Fruit fly (Drosophila melanogaster) whole organism, embryonic: ENCODE data around the gene ldbr.

Experiments used
- ATbp ChIP-seq: fragments of 200-800 bp; sonication (Bioruptor generic); optimal IDR thresholded peaks from 2 replicates; lab custom pipeline; 2017; ENCODE audit warnings: missing biosample characterization, mild to moderate bottlenecking, missing genetic modification characterization, missing genetic modification reagents
- B-H2 ChIP-seq: fragments of 200-800 bp; sonication (Bioruptor generic); optimal IDR thresholded peaks from 2 replicates; lab custom pipeline; 2018; ENCODE audit warnings: missing biosample characterization, mild to moderate bottlenecking, missing genetic modification characterization
- CG11247 ChIP-seq: fragments of 200-800 bp; sonication (Bioruptor generic); IDR thresholded peaks from 2 replicates; pipeline ENCODE4 v1.3.6; 2022; ENCODE audit warnings: missing biosample characterization, missing genetic modification characterization
- CG12104 ChIP-seq: fragments of 200-800 bp; sonication (Bioruptor generic); optimal IDR thresholded peaks from 3 replicates; lab custom pipeline; 2016; ENCODE audit warnings: missing biosample characterization, missing genetic modification characterization
- CG12391 ChIP-seq: fragments of 200-800 bp; sonication (Bioruptor generic); optimal IDR thresholded peaks from 3 replicates; lab custom pipeline; 2018; ENCODE audit warnings: missing biosample characterization, mild to moderate bottlenecking, missing genetic modification characterization, moderate library complexity
- CG12942 ChIP-seq: fragments of 200-800 bp; sonication (Bioruptor generic); optimal IDR thresholded peaks from 3 replicates; lab custom pipeline; 2016; ENCODE audit warnings: missing biosample characterization, missing genetic modification characterization
- CG13296 ChIP-seq: fragments of 200-800 bp; sonication (Bioruptor generic); optimal IDR thresholded peaks from 3 replicates; lab custom pipeline; 2018; ENCODE audit warnings: missing biosample characterization, mild to moderate bottlenecking, missing genetic modification characterization
- CG16815 ChIP-seq: fragments of 200-800 bp; sonication (Bioruptor generic); optimal IDR thresholded peaks from 3 replicates; lab custom pipeline; 2017; ENCODE audit warnings: missing biosample characterization, mild to moderate bottlenecking, missing genetic modification characterization
- CG17328 ChIP-seq: fragments of 200-800 bp; sonication (Bioruptor generic); IDR thresholded peaks from 2 replicates; pipeline ENCODE4 v1.3.6; 2022; ENCODE audit warnings: missing biosample characterization, missing genetic modification characterization
- CG18764 ChIP-seq: fragments of 200-800 bp; sonication (Bioruptor generic); optimal IDR thresholded peaks from 3 replicates; lab custom pipeline; 2016; ENCODE audit warnings: missing biosample characterization, missing genetic modification characterization
- CG2116 ChIP-seq: fragments of 200-800 bp; sonication (Bioruptor generic); optimal IDR thresholded peaks from 3 replicates; lab custom pipeline; 2018; ENCODE audit warnings: missing biosample characterization, mild to moderate bottlenecking, missing genetic modification characterization
- CG2129 ChIP-seq: fragments of 200-800 bp; sonication (Bioruptor generic); IDR thresholded peaks from 2 replicates; pipeline ENCODE4 v1.3.6; 2022; ENCODE audit warnings: missing biosample characterization, missing genetic modification characterization; ENCODE audit not compliant: partially characterized antibody
- CG2712 ChIP-seq: fragments of 200-800 bp; optimal IDR thresholded peaks from 3 replicates; lab custom pipeline; 2019; ENCODE audit warnings: missing biosample characterization, mild to moderate bottlenecking, missing genetic modification characterization, moderate library complexity
- CG30403 ChIP-seq: fragments of 200-800 bp; sonication (Bioruptor generic); optimal IDR thresholded peaks from 3 replicates; lab custom pipeline; 2016; ENCODE audit warnings: missing biosample characterization, missing genetic modification characterization
- CG3847 ChIP-seq: fragments of 200-800 bp; sonication (Bioruptor generic); IDR thresholded peaks from 2 replicates; pipeline ENCODE4 v1.3.6; 2022; ENCODE audit warnings: missing biosample characterization, missing genetic modification characterization
- CG3995 ChIP-seq: fragments of 200-800 bp; sonication (Bioruptor generic); optimal IDR thresholded peaks from 3 replicates; lab custom pipeline; 2016; ENCODE audit warnings: missing biosample characterization, missing genetic modification characterization
- CG42726 ChIP-seq: fragments of 200-800 bp; sonication (Bioruptor generic); IDR thresholded peaks from 2 replicates; pipeline ENCODE4 v1.3.6; 2022; ENCODE audit warnings: missing biosample characterization, missing genetic modification characterization; ENCODE audit not compliant: partially characterized antibody
- CG4404 ChIP-seq: fragments of 200-800 bp; sonication (Bioruptor generic); IDR thresholded peaks from 2 replicates; pipeline ENCODE4 v1.3.6; 2022; ENCODE audit warnings: missing biosample characterization, missing genetic modification characterization
- CG7556 ChIP-seq: fragments of 200-800 bp; sonication (Bioruptor generic); optimal IDR thresholded peaks from 2 replicates; lab custom pipeline; 2017; ENCODE audit warnings: missing biosample characterization, mild to moderate bottlenecking, missing genetic modification characterization
- CkIIα-i1 ChIP-seq: fragments of 200-800 bp; sonication (Bioruptor generic); IDR thresholded peaks from 2 replicates; pipeline ENCODE4 v1.3.6; 2022; ENCODE audit warnings: missing biosample characterization, missing genetic modification characterization
- Dad ChIP-seq: fragments of 200-800 bp; sonication (Bioruptor generic); optimal IDR thresholded peaks from 3 replicates; lab custom pipeline; 2016; ENCODE audit warnings: missing biosample characterization, missing genetic modification characterization
- Doc2 ChIP-seq: fragments of 200-800 bp; sonication (Bioruptor generic); IDR thresholded peaks from 2 replicates; pipeline ENCODE4 v1.3.6; 2022; ENCODE audit warnings: missing biosample characterization, missing genetic modification characterization
- Drgx ChIP-seq: fragments of 200-800 bp; sonication (Bioruptor generic); IDR thresholded peaks from 2 replicates; pipeline ENCODE4 v1.3.6; 2022; ENCODE audit warnings: missing biosample characterization, missing genetic modification characterization
- Elba2 ChIP-seq: fragments of 200-800 bp; sonication (Bioruptor generic); optimal IDR thresholded peaks from 3 replicates; lab custom pipeline; 2016; ENCODE audit warnings: missing biosample characterization, missing genetic modification characterization
- Fer2 ChIP-seq: fragments of 200-800 bp; sonication (Bioruptor generic); optimal IDR thresholded peaks from 2 replicates; lab custom pipeline; 2018; ENCODE audit warnings: missing biosample characterization, mild to moderate bottlenecking, missing genetic modification characterization, moderate library complexity
- Fer3 ChIP-seq: fragments of 200-800 bp; sonication (Bioruptor generic); optimal IDR thresholded peaks from 2 replicates; lab custom pipeline; 2018; ENCODE audit warnings: missing biosample characterization, mild to moderate bottlenecking, missing genetic modification characterization, moderate library complexity
- HLHmδ ChIP-seq: fragments of 200-800 bp; sonication (Bioruptor generic); optimal IDR thresholded peaks from 2 replicates; lab custom pipeline; 2018; ENCODE audit warnings: missing biosample characterization, mild to moderate bottlenecking, missing genetic modification characterization, moderate library complexity
- Kr ChIP-seq: fragments of 200-800 bp; sonication (Bioruptor generic); optimal IDR thresholded peaks from 2 replicates; lab custom pipeline; 2017; ENCODE audit warnings: missing biosample characterization, mild to moderate bottlenecking, missing genetic modification characterization
- Max ChIP-seq: fragments of 200-800 bp; sonication (Bioruptor generic); optimal IDR thresholded peaks from 2 replicates; lab custom pipeline; 2016; ENCODE audit warnings: missing biosample characterization, mild to moderate bottlenecking, missing genetic modification characterization
- Med ChIP-seq: fragments of 200-800 bp; sonication (Bioruptor generic); peaks from one replicate; lab custom pipeline; 2016; ENCODE audit warnings: missing biosample characterization, missing genetic modification characterization, mild to moderate bottlenecking, inconsistent platforms, moderate library complexity
- Nf-YA ChIP-seq: fragments of 200-800 bp; sonication (Bioruptor generic); IDR thresholded peaks from 2 replicates; pipeline ENCODE4 v1.3.6; 2022; ENCODE audit warnings: missing biosample characterization, missing genetic modification characterization
- Nf-YB ChIP-seq: fragments of 200-800 bp; sonication (Bioruptor generic); optimal IDR thresholded peaks from 3 replicates; lab custom pipeline; 2019; ENCODE audit warnings: missing biosample characterization, mild to moderate bottlenecking, missing genetic modification characterization, moderate library complexity
- Six4 ChIP-seq: fragments of 200-800 bp; sonication (Bioruptor generic); optimal IDR thresholded peaks from 2 replicates; lab custom pipeline; 2016; ENCODE audit warnings: missing biosample characterization, missing genetic modification characterization
- cad ChIP-seq: fragments of >200 bp; optimal IDR thresholded peaks from 2 replicates; lab custom pipeline; 2017; ENCODE audit warnings: missing biosample characterization, missing genetic modification characterization
- cas ChIP-seq: fragments of 200-800 bp; sonication (Bioruptor generic); IDR thresholded peaks from 2 replicates; pipeline ENCODE4 v1.3.6; 2022; ENCODE audit warnings: missing biosample characterization, missing genetic modification characterization
- chm ChIP-seq: fragments of 200-800 bp; sonication (Bioruptor generic); IDR thresholded peaks from 2 replicates; pipeline ENCODE4 v1.3.6; 2022; ENCODE audit warnings: missing biosample characterization, missing genetic modification characterization
- crol ChIP-seq: fragments of 200-800 bp; sonication (Bioruptor generic); IDR thresholded peaks from 2 replicates; pipeline ENCODE4 v1.3.6; 2022; ENCODE audit warnings: missing biosample characterization, missing genetic modification characterization
- fd96Cb ChIP-seq: fragments of 200-800 bp; sonication (Bioruptor generic); optimal IDR thresholded peaks from 2 replicates; lab custom pipeline; 2018; ENCODE audit warnings: missing biosample characterization, mild to moderate bottlenecking, missing genetic modification characterization, moderate library complexity
- hkb ChIP-seq, 2 experiments: fragments of 200-800 bp in 1 of 2; fragments of >200 bp in 1 of 2; sonication (Bioruptor generic) in 1 of 2; IDR thresholded peaks in 1 of 2; optimal IDR thresholded peaks in 1 of 2; 2 replicates each; pipeline versions ENCODE4 v1.3.6 to Lab custom; 2017 to 2022; ENCODE audit warnings: missing biosample characterization in 1 of 2, missing genetic modification characterization in 1 of 2
- inv ChIP-seq: fragments of 200-800 bp; sonication (Bioruptor generic); IDR thresholded peaks from 2 replicates; pipeline ENCODE4 v1.3.6; 2022; ENCODE audit warnings: missing biosample characterization, missing genetic modification characterization; ENCODE audit not compliant: partially characterized antibody
- kah ChIP-seq: fragments of 200-800 bp; sonication (Bioruptor generic); optimal IDR thresholded peaks from 2 replicates; lab custom pipeline; 2018; ENCODE audit warnings: missing biosample characterization, mild to moderate bottlenecking, missing genetic modification characterization
- lbe ChIP-seq: fragments of 200-800 bp; sonication (Bioruptor generic); optimal IDR thresholded peaks from 2 replicates; lab custom pipeline; 2016; ENCODE audit warnings: missing biosample characterization, mild to moderate bottlenecking, missing genetic modification characterization
- lmd ChIP-seq: fragments of 200-800 bp; sonication (Bioruptor generic); IDR thresholded peaks from 2 replicates; pipeline ENCODE4 v1.3.6; 2022; ENCODE audit warnings: missing biosample characterization, missing genetic modification characterization
- p53 ChIP-seq: fragments of 200-800 bp; sonication (Bioruptor generic); optimal IDR thresholded peaks from 2 replicates; lab custom pipeline; 2016; ENCODE audit warnings: missing biosample characterization, missing genetic modification characterization
- peb ChIP-seq: fragments of 200-800 bp; sonication (Bioruptor generic); IDR thresholded peaks from 2 replicates; pipeline ENCODE4 v1.3.6; 2022; ENCODE audit warnings: missing biosample characterization, missing genetic modification characterization
- run ChIP-seq: fragments of 200-800 bp; sonication (Bioruptor generic); optimal IDR thresholded peaks from 3 replicates; lab custom pipeline; 2018; ENCODE audit warnings: missing biosample characterization, mild to moderate bottlenecking, missing genetic modification characterization
- sd ChIP-seq: fragments of 200-800 bp; sonication (Bioruptor generic); optimal IDR thresholded peaks from 3 replicates; lab custom pipeline; 2018; ENCODE audit warnings: missing biosample characterization, mild to moderate bottlenecking, missing genetic modification characterization, moderate library complexity
- slou ChIP-seq: fragments of 200-800 bp; sonication (Bioruptor generic); optimal IDR thresholded peaks from 3 replicates; lab custom pipeline; 2016; ENCODE audit warnings: missing biosample characterization, missing genetic modification characterization
- ssp ChIP-seq: fragments of 200-800 bp; sonication (Bioruptor generic); IDR thresholded peaks from 2 replicates; pipeline ENCODE4 v1.3.6; 2022; ENCODE audit warnings: missing biosample characterization, missing genetic modification characterization
- trem ChIP-seq: fragments of 200-800 bp; optimal IDR thresholded peaks from 3 replicates; lab custom pipeline; 2019; ENCODE audit warnings: missing biosample characterization, mild to moderate bottlenecking, missing genetic modification characterization, moderate library complexity
- ttk ChIP-seq: fragments of 200-800 bp; sonication (Bioruptor generic); IDR thresholded peaks from 2 replicates; pipeline ENCODE4 v2.1.2; 2022; ENCODE audit warnings: missing biosample characterization, missing genetic modification characterization
- vvl ChIP-seq: fragments of 200-800 bp; sonication (Bioruptor generic); IDR thresholded peaks from 2 replicates; pipeline ENCODE4 v1.3.6; 2022; ENCODE audit warnings: missing biosample characterization, missing genetic modification characterization

ldbr gene

dm6 chr3L:8081822-8082221, 39.8 kb upstream of the ldbr start (continued):
- TF ChIP-seq fd96Cb (tag; lab: Kevin White, UChicago) (no peak), lmd (GFP tag; lab: Robert Waterston, UW) (no peak), CG3847 (GFP tag; lab: Robert Waterston, UW) (no peak), Fer3 (tag; lab: Kevin White, UChicago) (peak; percentile 46), CG30403 (GFP tag; lab: Kevin White, UChicago) (peak; percentile 13), cad (no peak), chm (no peak; the same call in 1 of the 2 replicates), CG12942 (GFP tag; lab: Kevin White, UChicago) (no peak), Med (GFP tag; lab: Kevin White, UChicago) (peak; percentile 95), CG3995 (peak; percentile 11), lbe (GFP tag; lab: Kevin White, UChicago) (peak; percentile 92), CG13296 (GFP tag; lab: Kevin White, UChicago) (peak; percentile 64), CG12391 (tag; lab: Kevin White, UChicago) (peak; percentile 18), inv (GFP tag; lab: Robert Waterston, UW) (no peak), CG42726 (GFP tag; lab: Robert Waterston, UW) (no peak), ttk (GFP tag; lab: Robert Waterston, UW) (0 out of 2 replicates have a peak, but pooled peaks have one; percentile 20), CG2116 (peak; percentile 17), CG4404 (GFP tag; lab: Robert Waterston, UW) (no peak), CG16815 (GFP tag; lab: Kevin White, UChicago) (no peak), p53 (GFP tag; lab: Kevin White, UChicago) (no peak), B-H2 (peak; percentile 79), trem (tag; lab: Kevin White, UChicago) (no peak), CkIIα-i1 (GFP tag; lab: Robert Waterston, UW) (no peak), Kr (GFP tag; lab: Kevin White, UChicago) (no peak), Six4 (GFP tag; lab: Kevin White, UChicago) (no peak), CG7556 (peak; percentile 7), Drgx (GFP tag; lab: Robert Waterston, UW) (peak; percentile 28; the same call in 1 of the 2 replicates), Elba2 (GFP tag; lab: Kevin White, UChicago) (no peak), CG11247 (GFP tag; lab: Robert Waterston, UW) (no peak), CG18764 (GFP tag; lab: Kevin White, UChicago) (no peak), crol (GFP tag; lab: Robert Waterston, UW) (no peak), Dad (GFP tag; lab: Kevin White, UChicago) (peak; percentile 50), Nf-YB (GFP tag; lab: Kevin White, UChicago) (no peak), hkb (optimal IDR thresholded peaks at IDR 0.05; lab: Kevin White, UChicago) (no peak), hkb (GFP tag; IDR thresholded peaks at IDR 0.05; lab: Robert Waterston, UW) (peak; percentile 67), slou (GFP tag; lab: Kevin White, UChicago) (no peak), Nf-YA (no peak; the same call in 1 of the 2 replicates), Doc2 (GFP tag; lab: Robert Waterston, UW) (no peak), sd (tag; lab: Kevin White, UChicago) (peak; percentile 54), HLHmδ (GFP tag; lab: Kevin White, UChicago) (no peak), vvl (GFP tag; lab: Robert Waterston, UW) (peak; percentile 73; the same call in 1 of the 2 replicates), Fer2 (tag; lab: Kevin White, UChicago) (no peak), CG2129 (no peak), Max (no peak), ssp (GFP tag; lab: Robert Waterston, UW) (no peak), CG17328 (GFP tag; lab: Robert Waterston, UW) (no peak), CG12104 (GFP tag; lab: Kevin White, UChicago) (no peak), run (tag; lab: Kevin White, UChicago) (no peak), cas (no peak), peb (no peak), ATbp (GFP tag; lab: Kevin White, UChicago) (peak; percentile 46), CG2712 (tag; lab: Kevin White, UChicago) (no peak), kah (GFP tag; lab: Kevin White, UChicago) (peak; percentile 33)
